Fruit fly (Drosophila melanogaster): Measurements from ENCODE around the gene ZAP3.

Gene ZAP3

DNA sequence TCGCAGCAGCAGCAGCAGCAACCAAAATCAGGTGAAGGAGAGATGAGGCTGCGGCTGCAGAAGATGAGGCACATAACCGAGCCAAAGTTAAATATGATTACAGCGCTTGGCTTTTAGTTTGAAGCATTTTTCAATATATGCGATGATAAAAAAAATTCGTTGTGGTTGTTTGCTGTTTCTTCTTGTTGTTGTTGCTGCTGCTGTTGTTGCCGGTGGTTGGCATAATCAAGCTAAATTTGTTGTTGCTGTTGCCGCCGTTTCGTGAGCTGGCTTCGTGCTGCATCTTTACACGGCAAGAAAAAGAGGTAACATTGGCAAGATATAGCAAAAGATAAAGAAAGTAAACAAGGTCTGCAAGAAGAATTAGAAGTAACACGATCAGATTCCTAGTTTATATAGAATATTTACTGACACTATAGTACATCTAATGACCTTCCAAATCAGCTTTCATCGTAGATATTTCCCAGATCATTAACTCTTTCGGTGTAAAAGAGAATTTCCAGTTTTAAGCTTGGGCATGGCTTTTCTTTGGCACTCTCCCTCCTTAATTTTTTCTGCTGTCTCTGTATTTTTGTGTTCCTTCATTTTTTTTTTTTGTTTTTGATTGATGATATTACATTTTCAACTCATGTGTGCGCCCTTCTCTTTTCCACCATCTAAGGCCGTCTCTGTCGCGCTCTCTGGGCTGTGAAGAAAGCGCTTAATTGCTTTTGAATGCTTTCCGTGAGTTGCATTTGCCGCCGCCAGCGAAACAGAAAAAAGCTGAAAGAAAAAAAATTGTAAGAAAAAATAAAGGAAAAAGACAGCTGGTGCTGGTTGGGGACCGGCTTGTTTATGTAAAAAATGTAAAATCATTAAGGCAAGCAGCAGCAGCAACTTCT, 31.9 kb upstream of the ZAP3 start:
- TF ChIP-seq CG1621 (tag; optimal IDR thresholded peaks at IDR 0.05) (peak; percentile 25), Smox (GFP tag; optimal IDR thresholded peaks at IDR 0.05) (peak; percentile 85), CG16779 (tag; optimal IDR thresholded peaks at IDR 0.05) (peak; percentile 55), eg (GFP tag; IDR thresholded peaks at IDR 0.05) (peak; percentile 71), Eip75B (GFP tag; optimal IDR thresholded peaks at IDR 0.05) (peak; percentile 72), Lpt (GFP tag; optimal IDR thresholded peaks at IDR 0.05) (peak; percentile 69), CG10669 (GFP tag; optimal IDR thresholded peaks at IDR 0.05) (peak; percentile 55), Eip93F (GFP tag; optimal IDR thresholded peaks at IDR 0.05) (peak; percentile 69), CG6808 (GFP tag; optimal IDR thresholded peaks at IDR 0.05) (peak; percentile 26), dac (GFP tag; optimal IDR thresholded peaks at IDR 0.05) (peak; percentile 54), CG8632 (GFP tag; optimal IDR thresholded peaks at IDR 0.05) (peak; percentile 70), CG4318 (GFP tag; optimal IDR thresholded peaks at IDR 0.05) (peak; percentile 74), Sox14 (GFP tag; optimal IDR thresholded peaks at IDR 0.05) (peak; percentile 82), pdm3 (GFP tag; optimal IDR thresholded peaks at IDR 0.05) (peak; percentile 77), CG6276 (GFP tag; optimal IDR thresholded peaks at IDR 0.05) (peak; percentile 68), CG10631 (GFP tag; optimal IDR thresholded peaks at IDR 0.05) (peak; percentile 81), Gug (GFP tag; IDR thresholded peaks at IDR 0.05) (peak; percentile 19; the same call in 1 of the 2 replicates), fd59A (GFP tag; optimal IDR thresholded peaks at IDR 0.05) (peak; percentile 35), CG8319 (GFP tag; optimal IDR thresholded peaks at IDR 0.05) (peak; percentile 37), CG9139 (GFP tag; optimal IDR thresholded peaks at IDR 0.05) (no peak), CG6854 (GFP tag; optimal IDR thresholded peaks at IDR 0.05) (peak; percentile 44), OdsH (GFP tag; optimal IDR thresholded peaks at IDR 0.05) (peak; percentile 78), CG3032 (tag; optimal IDR thresholded peaks at IDR 0.05) (peak; percentile 49), ss (GFP tag; optimal IDR thresholded peaks at IDR 0.05) (peak; percentile 21 to 30), CG6792 (GFP tag; optimal IDR thresholded peaks at IDR 0.05) (peak; percentile 83), CG7368 (GFP tag; optimal IDR thresholded peaks at IDR 0.05) (peak; percentile 57), acj6 (GFP tag; optimal IDR thresholded peaks at IDR 0.05) (peak; percentile 74), Hr38 (GFP tag; optimal IDR thresholded peaks at IDR 0.05) (no peak), cyc (GFP tag; optimal IDR thresholded peaks at IDR 0.05) (peak; percentile 81), CG3919 (GFP tag; optimal IDR thresholded peaks at IDR 0.05) (peak; percentile 79), CG34406 (GFP tag; optimal IDR thresholded peaks at IDR 0.05) (peak; percentile 72), Sox15 (GFP tag; optimal IDR thresholded peaks at IDR 0.05) (peak; percentile 56), achi (GFP tag; optimal IDR thresholded peaks at IDR 0.05) (peak; percentile 76), Sox102F (GFP tag; optimal IDR thresholded peaks at IDR 0.05) (peak; percentile 85), Hr39 (GFP tag; optimal IDR thresholded peaks at IDR 0.05) (peak; percentile 86), CG6163 (GFP tag; IDR thresholded peaks at IDR 0.05) (peak; percentile 75), fkh (GFP tag; optimal IDR thresholded peaks at IDR 0.05) (no peak), esn (GFP tag; optimal IDR thresholded peaks at IDR 0.05) (peak; percentile 90), lz (GFP tag; optimal IDR thresholded peaks at IDR 0.05) (peak; percentile 89), CG11902 (GFP tag; optimal IDR thresholded peaks at IDR 0.05) (peak; percentile 54), CG15336 (GFP tag; IDR thresholded peaks at IDR 0.05) (peak; percentile 73), Met (GFP tag; optimal IDR thresholded peaks at IDR 0.05) (peak; percentile 91), dsx (GFP tag; optimal IDR thresholded peaks at IDR 0.05; ENCODE audit: poor library complexity, severe bottlenecking) (no peak), vri (GFP tag; optimal IDR thresholded peaks at IDR 0.05) (peak; percentile 70), Eip78C (GFP tag) (peak; percentile 96), Ets21C (GFP tag; optimal IDR thresholded peaks at IDR 0.05) (peak; percentile 83), net (GFP tag; optimal IDR thresholded peaks at IDR 0.05) (peak; percentile 69), Hr4 (GFP tag; optimal IDR thresholded peaks at IDR 0.05) (peak; percentile 76), Blimp-1 (GFP tag; optimal IDR thresholded peaks at IDR 0.05) (peak; percentile 52), CG32006 (GFP tag; optimal IDR thresholded peaks at IDR 0.05) (peak; percentile 86)

Measured in whole organism, prepupa.